Worm (Caenorhabditis elegans) whole organism, early embryonic: ENCODE measurements around the gene swsn-7.

Experiments
- B0310.2 ChIP-seq: sonication (generic microtip); optimal IDR thresholded peaks from 2 replicates; lab custom pipeline; 2016; ENCODE audit warnings: mild to moderate bottlenecking, missing genetic modification characterization, missing compliant biosample characterization
- F13C5.2 ChIP-seq: sonication (generic microtip); optimal IDR thresholded peaks from 2 replicates; lab custom pipeline; 2017; ENCODE audit warnings: mild to moderate bottlenecking, missing genetic modification characterization, inconsistent platforms, missing compliant biosample characterization
- aly-1 ChIP-seq: sonication (generic microtip); optimal IDR thresholded peaks from 2 replicates; lab custom pipeline; 2016; ENCODE audit warnings: missing genetic modification characterization, missing compliant biosample characterization
- ama-1 ChIP-seq: fragments of 150-350 bp; optimal IDR thresholded peaks from 2 replicates; lab custom pipeline; 2014
- ceh-13 ChIP-seq: fragments of 200-800 bp; sonication (Bioruptor generic); optimal IDR thresholded peaks from 2 replicates; lab custom pipeline; 2018; ENCODE audit warnings: mild to moderate bottlenecking, missing genetic modification characterization, missing compliant biosample characterization
- ceh-36 ChIP-seq: sonication (generic microtip); optimal IDR thresholded peaks from 2 replicates; lab custom pipeline; 2016; ENCODE audit warnings: missing genetic modification characterization, inconsistent platforms, missing compliant biosample characterization
- ets-7 ChIP-seq: sonication (generic microtip); optimal IDR thresholded peaks from 2 replicates; lab custom pipeline; 2016; ENCODE audit warnings: missing genotype, missing genetic modification characterization, missing compliant biosample characterization
- flt-1 ChIP-seq: fragments of 200-800 bp; sonication (Bioruptor generic); IDR thresholded peaks from 2 replicates; pipeline ENCODE4 v1.3.6; 2022; ENCODE audit warnings: missing genetic modification characterization, missing compliant biosample characterization
- pes-1 ChIP-seq: fragments of 200-800 bp; sonication (Bioruptor generic); IDR thresholded peaks from 2 replicates; pipeline ENCODE4 v1.3.6; 2022; ENCODE audit warnings: missing genetic modification reagents, missing genetic modification characterization, missing compliant biosample characterization
- scrt-1 ChIP-seq: fragments of 200-800 bp; sonication (Bioruptor generic); IDR thresholded peaks from 2 replicates; pipeline ENCODE4 v1.3.6; 2022; ENCODE audit warnings: missing genetic modification characterization, missing compliant biosample characterization
- sea-1 ChIP-seq: fragments of 200-800 bp; sonication (Bioruptor generic); conservative IDR thresholded peaks from 2 replicates; pipeline ENCODE4 v1.3.6; 2022; ENCODE audit warnings: missing genetic modification characterization, missing compliant biosample characterization
- tbx-37 ChIP-seq: fragments of 200-800 bp; sonication (Bioruptor generic); conservative IDR thresholded peaks from 2 replicates; pipeline ENCODE4 v1.3.6; 2022; ENCODE audit warnings: missing genetic modification reagents, missing genetic modification characterization, missing compliant biosample characterization
- tra-4 ChIP-seq: sonication (generic microtip); optimal IDR thresholded peaks from 2 replicates; lab custom pipeline; 2017; ENCODE audit warnings: missing genetic modification characterization, missing compliant biosample characterization

DNA sequence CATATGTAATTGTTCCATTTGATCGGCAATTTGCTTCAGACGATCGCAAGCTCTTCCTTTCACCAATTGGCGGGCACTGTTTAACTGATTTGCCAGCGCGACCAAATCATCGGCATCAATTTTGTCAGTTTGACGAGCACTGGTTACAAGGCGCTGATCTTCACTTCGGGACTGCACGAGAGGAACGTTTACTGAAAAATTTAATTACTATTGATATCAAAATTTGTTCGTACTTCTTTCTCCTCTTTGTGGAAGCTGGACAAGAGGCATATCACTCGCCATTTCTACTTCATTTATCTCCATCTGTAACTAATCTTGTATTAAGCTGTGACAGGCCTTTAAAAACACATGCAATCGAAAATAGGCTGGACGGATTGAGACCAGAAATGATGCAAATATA, 10.3 kb upstream of the swsn-7 start, which contains the start of gene C08B11.9:
- TF ChIP-seq B0310.2 (tag; lab: Kevin White, UChicago) = no peak
- TF ChIP-seq ama-1 (lab: Kevin White, UChicago) = no peak
- no peak for TF ChIP-seq tbx-37 (GFP tag; lab: Robert Waterston, UW)
- no peak for TF ChIP-seq ets-7 (tag; lab: Kevin White, UChicago)
- no peak for TF ChIP-seq scrt-1
- TF ChIP-seq tra-4 (tag; lab: Kevin White, UChicago) = no peak
- no peak for TF ChIP-seq F13C5.2
- no peak for TF ChIP-seq aly-1
- TF ChIP-seq sea-1 (GFP tag; lab: Robert Waterston, UW) = no peak
- no peak for TF ChIP-seq flt-1 (GFP tag; lab: Robert Waterston, UW)
- TF ChIP-seq pes-1 = no peak
- TF ChIP-seq ceh-13 (GFP tag; lab: Kevin White, UChicago) = no peak
- TF ChIP-seq ceh-36 (tag; lab: Kevin White, UChicago) = no peak
